ENCODE assay signal across 1 fruit fly cellular context in the genomic region with DNA sequence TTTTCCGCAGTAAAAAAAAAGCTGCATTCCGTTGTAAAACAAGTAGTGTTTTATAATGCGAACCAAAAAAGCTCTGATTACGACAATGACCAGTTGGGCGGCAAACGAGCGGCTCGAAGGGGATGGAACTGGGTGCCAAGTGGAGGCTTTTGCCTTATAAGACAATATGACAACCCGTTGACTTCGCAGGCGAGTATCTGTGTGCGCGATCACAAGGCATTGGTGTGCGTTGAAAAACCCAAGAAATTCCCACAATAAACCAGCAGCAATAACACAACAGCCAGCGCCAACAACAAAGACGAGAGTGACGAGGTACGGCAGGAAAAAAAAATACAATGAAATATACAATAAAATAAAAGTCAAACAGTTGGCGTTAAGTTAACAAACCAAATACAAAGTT.
TF ChIP-seq lines count a peak whose summit lies in the region.

No protein-coding gene starts in this region.

TF ChIP-seq in whole organism, embryonic, 481 proteins besides CTCF, POLR2A, EP300 and RAD21 (continued from another document):
- TF ChIP-seq GATAe (GFP tag; conservative IDR thresholded peaks at IDR 0.05; lab: Robert Waterston, UW) (no peak), Sox102F (GFP tag; optimal IDR thresholded peaks at IDR 0.05; lab: Kevin White, UChicago) (no peak), CG2678 (tag; optimal IDR thresholded peaks at IDR 0.05; lab: Kevin White, UChicago) (peak; percentile 28), lmd (GFP tag; IDR thresholded peaks at IDR 0.05; lab: Robert Waterston, UW) (no peak), CG15269 (tag; optimal IDR thresholded peaks at IDR 0.05; lab: Kevin White, UChicago) (peak; percentile 82), CG32532 (GFP tag; IDR thresholded peaks at IDR 0.05; lab: Robert Waterston, UW) (peak; percentile 31; the same call in 1 of the 2 replicates), trh (GFP tag; optimal IDR thresholded peaks at IDR 0.05; lab: Kevin White, UChicago) (no peak), CG14965 (GFP tag; optimal IDR thresholded peaks at IDR 0.05; lab: Kevin White, UChicago; ENCODE audit: borderline replicate concordance) (no peak), sna (GFP tag; IDR thresholded peaks at IDR 0.05; lab: Robert Waterston, UW; ENCODE audit: partially characterized antibody) (no peak), Fer3 (tag; optimal IDR thresholded peaks at IDR 0.05; lab: Kevin White, UChicago) (peak; percentile 20), rib (GFP tag; IDR thresholded peaks at IDR 0.05; lab: Robert Waterston, UW) (peak; percentile 66; the same call in 1 of the 2 replicates), Nf-YC (tag; optimal IDR thresholded peaks at IDR 0.05; lab: Kevin White, UChicago) (peak; percentile 27), Awh (GFP tag; IDR thresholded peaks at IDR 0.05; lab: Robert Waterston, UW) (no peak), NfI (GFP tag; optimal IDR thresholded peaks at IDR 0.05; lab: Kevin White, UChicago) (no peak), aop (GFP tag; IDR thresholded peaks at IDR 0.05; lab: Robert Waterston, UW) (no peak), pfk (GFP tag; optimal IDR thresholded peaks at IDR 0.05; lab: Kevin White, UChicago) (peak; percentile 25), CG34224 (GFP tag; IDR thresholded peaks at IDR 0.05; lab: Robert Waterston, UW; ENCODE audit: partially characterized antibody) (peak; percentile 41; the same call in 2 of the 3 replicates), CG2202 (tag; optimal IDR thresholded peaks at IDR 0.05; lab: Kevin White, UChicago) (no peak), Pdp1 (GFP tag; optimal IDR thresholded peaks at IDR 0.05; lab: Kevin White, UChicago) (peak in 1 of 2 experiments; percentile 97), chinmo (GFP tag; IDR thresholded peaks at IDR 0.05; lab: Robert Waterston, UW; ENCODE audit: partially characterized antibody) (peak; percentile 95), schlank (tag; optimal IDR thresholded peaks at IDR 0.05; lab: Kevin White, UChicago) (peak; percentile 31), CG13296 (GFP tag; optimal IDR thresholded peaks at IDR 0.05; lab: Kevin White, UChicago) (peak; percentile 60), Hr39 (optimal IDR thresholded peaks at IDR 0.05; lab: Kevin White, UChicago) (no peak), tna (GFP tag; IDR thresholded peaks at IDR 0.05; lab: Robert Waterston, UW; ENCODE audit: partially characterized antibody) (peak; percentile 43; the same call in 1 of the 2 replicates), ERR (GFP tag; optimal IDR thresholded peaks at IDR 0.05; lab: Kevin White, UChicago) (no peak), gro (GFP tag; optimal IDR thresholded peaks at IDR 0.05; lab: Kevin White, UChicago) (peak; percentile 50), C15 (GFP tag; IDR thresholded peaks at IDR 0.05; lab: Robert Waterston, UW) (no peak), CG13894 (tag; optimal IDR thresholded peaks at IDR 0.05; lab: Kevin White, UChicago) (peak; percentile 92), mirr (GFP tag; optimal IDR thresholded peaks at IDR 0.05; lab: Kevin White, UChicago) (peak; percentile 77), CG7987 (GFP tag; optimal IDR thresholded peaks at IDR 0.05; lab: Kevin White, UChicago) (peak; percentile 28), pan (optimal IDR thresholded peaks at IDR 0.05; lab: Kevin White, UChicago) (no peak), pan (GFP tag; optimal IDR thresholded peaks at IDR 0.05 in 1 of 2, IDR thresholded peaks at IDR 0.05 in 1 of 2) (peak in 1 of 2 experiments; percentile 12), Hsf (GFP tag; optimal IDR thresholded peaks at IDR 0.05; lab: Kevin White, UChicago) (no peak), CG9437 (GFP tag; optimal IDR thresholded peaks at IDR 0.05; lab: Kevin White, UChicago) (no peak), cwo (GFP tag; optimal IDR thresholded peaks at IDR 0.05; lab: Kevin White, UChicago) (peak; percentile 27), jing (GFP tag; optimal IDR thresholded peaks at IDR 0.05; lab: Kevin White, UChicago) (no peak), chn (GFP tag; optimal IDR thresholded peaks at IDR 0.05; lab: Kevin White, UChicago) (no peak), CG6854 (GFP tag; optimal IDR thresholded peaks at IDR 0.05; lab: Kevin White, UChicago) (peak; percentile 43), Fer1 (GFP tag; optimal IDR thresholded peaks at IDR 0.05; lab: Kevin White, UChicago) (peak; percentile 9), CG17328 (GFP tag; IDR thresholded peaks at IDR 0.05; lab: Robert Waterston, UW) (no peak), Dek (tag; optimal IDR thresholded peaks at IDR 0.05; lab: Kevin White, UChicago) (peak; percentile 26), sob (GFP tag; IDR thresholded peaks at IDR 0.05; lab: Robert Waterston, UW) (peak; percentile 31; the same call in 1 of the 2 replicates), Dp (GFP tag; optimal IDR thresholded peaks at IDR 0.05; lab: Kevin White, UChicago) (no peak), Hr3 (GFP tag; optimal IDR thresholded peaks at IDR 0.05; lab: Kevin White, UChicago) (no peak), Eip74EF (GFP tag; optimal IDR thresholded peaks at IDR 0.05; lab: Kevin White, UChicago) (peak in 1 of 2 experiments; percentile 37), Dbx (GFP tag; IDR thresholded peaks at IDR 0.05; lab: Robert Waterston, UW) (0 out of 3 replicates have a peak, but pooled peaks have one; percentile 43), z (GFP tag; IDR thresholded peaks at IDR 0.05; lab: Robert Waterston, UW) (no peak), bigmax (GFP tag; optimal IDR thresholded peaks at IDR 0.05; lab: Kevin White, UChicago) (no peak)
TF ChIP-seq in whole organism, embryonic: peak in this region for 72.
